Fruit fly (Drosophila melanogaster): Measurements from ENCODE around the gene Ufsp2.

DNA sequence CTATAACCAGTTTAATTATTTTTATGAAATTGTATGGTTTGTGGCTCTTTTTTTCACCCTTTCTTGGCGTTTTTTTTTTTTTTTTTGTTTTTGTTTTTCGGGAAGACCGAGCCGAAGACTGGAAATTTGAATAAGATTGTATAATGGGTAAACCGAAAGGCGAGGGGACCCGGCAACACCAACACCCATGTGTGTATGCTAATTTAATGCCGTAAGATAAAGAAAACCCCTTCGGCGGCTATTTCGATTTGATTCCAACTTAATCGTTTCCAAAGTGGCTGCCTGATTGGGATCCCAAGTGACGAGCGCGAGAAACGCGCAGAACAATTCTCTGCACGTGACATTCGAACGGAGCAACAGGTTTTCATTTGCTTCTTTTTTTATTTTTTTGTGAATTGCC is 32.9 kb upstream of the Ufsp2 start:
- TF ChIP-seq CG11617 (GFP tag; optimal IDR thresholded peaks at IDR 0.05), result no peak
- no peak for TF ChIP-seq kay (GFP tag; ENCODE audit: borderline replicate concordance)
- TF ChIP-seq CG5204 (GFP tag; optimal IDR thresholded peaks at IDR 0.05), result no peak

Measured in whole organism, adult.